Worm (Caenorhabditis elegans) whole organism, mixed stage, embryonic: ENCODE results near the gene sdpn-1.

Experiments used
- cnd-1 ChIP-seq: fragments of 200-800 bp; sonication (Bioruptor generic); optimal IDR thresholded peaks from 2 replicates; lab custom pipeline; 2018; ENCODE audit warnings: mild to moderate bottlenecking, missing genetic modification characterization, missing compliant biosample characterization
- elt-3 ChIP-seq: fragments of 150-350 bp; optimal IDR thresholded peaks from 2 replicates; lab custom pipeline; 2014; ENCODE audit warnings: missing biosample characterization, missing genetic modification characterization
- mep-1 ChIP-seq: fragments of 150-350 bp; optimal IDR thresholded peaks from 2 replicates; lab custom pipeline; 2017; ENCODE audit warnings: missing biosample characterization, missing genetic modification reagents, missing genetic modification characterization, inconsistent platforms
- sptf-1 ChIP-seq: sonication (generic microtip); optimal IDR thresholded peaks from 2 replicates; lab custom pipeline; 2017; ENCODE audit warnings: mild to moderate bottlenecking, missing genetic modification characterization, moderate library complexity, missing compliant biosample characterization
- unc-120 ChIP-seq: sonication (generic microtip); optimal IDR thresholded peaks from 2 replicates; lab custom pipeline; 2017; ENCODE audit warnings: missing genetic modification characterization, missing compliant biosample characterization; ENCODE audit not compliant: poor library complexity, severe bottlenecking
- unc-62 ChIP-seq: fragments of 150-350 bp; optimal IDR thresholded peaks from 2 replicates; lab custom pipeline; 2014; ENCODE audit warnings: missing biosample characterization, missing genetic modification reagents, missing genetic modification characterization
- ztf-11 ChIP-seq: fragments of 150-350 bp; optimal IDR thresholded peaks from 2 replicates; lab custom pipeline; 2014; ENCODE audit warnings: missing biosample characterization, missing genetic modification characterization

DNA sequence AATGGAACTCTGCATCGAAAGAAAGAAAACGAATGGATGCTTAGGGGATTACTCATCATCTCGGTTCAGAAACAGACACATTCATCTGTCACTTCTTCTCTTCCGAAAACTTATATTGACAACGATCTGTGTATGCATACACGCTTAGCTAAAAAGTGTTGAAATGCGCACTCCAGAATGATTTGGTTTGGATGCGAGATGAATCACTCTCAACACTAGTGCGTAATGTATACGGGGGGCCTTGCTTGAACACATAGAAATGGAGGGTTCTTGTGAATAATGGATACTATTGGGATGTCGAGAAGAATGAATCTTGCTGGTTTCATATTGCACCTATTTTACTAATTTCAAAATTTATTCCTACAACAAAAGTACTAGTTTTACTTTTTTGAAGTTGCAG, 34.0 kb downstream of the sdpn-1 start:
- TF ChIP-seq mep-1 (tag; lab: Kevin White, UChicago) (no peak), ztf-11 (tag; lab: Kevin White, UChicago) (no peak), unc-120 (tag; lab: Kevin White, UChicago) (no peak), cnd-1 (tag; lab: Kevin White, UChicago) (no peak), unc-62 (GFP tag; lab: Kevin White, UChicago) (no peak), sptf-1 (tag; lab: Kevin White, UChicago) (no peak), elt-3 (tag; lab: Kevin White, UChicago) (no peak)
